Fruit fly (Drosophila melanogaster): Measurements from ENCODE around the gene CG32640.

The CG32640 gene

dm6 chrX:13214056-13214455 lies 36.3 kb downstream of the CG32640 start (continued):
- TF ChIP-seq dpn (GFP tag; optimal IDR thresholded peaks at IDR 0.05), result peak; percentile 67 to 73
- TF ChIP-seq HLH3B (GFP tag; IDR thresholded peaks at IDR 0.05), result peak; percentile 58
- TF ChIP-seq CG15601 (tag; optimal IDR thresholded peaks at IDR 0.05), result peak; percentile 33
- TF ChIP-seq CG32767 (GFP tag; IDR thresholded peaks at IDR 0.05), result peak; percentile 51
- TF ChIP-seq NC2α (GFP tag; optimal IDR thresholded peaks at IDR 0.05), result peak; percentile 19
- no peak for TF ChIP-seq sc (optimal IDR thresholded peaks at IDR 0.05)
- peak; percentile 24 for TF ChIP-seq sc (GFP tag; optimal IDR thresholded peaks at IDR 0.05)
- peak; percentile 43 for TF ChIP-seq crc (GFP tag; optimal IDR thresholded peaks at IDR 0.05)
- no peak for TF ChIP-seq Kr (GFP tag; optimal IDR thresholded peaks at IDR 0.05)
- peak; percentile 47; the same call in 1 of the 3 replicates for TF ChIP-seq B-H1 (GFP tag; IDR thresholded peaks at IDR 0.05)
- peak; percentile 49 for TF ChIP-seq slp2 (GFP tag; optimal IDR thresholded peaks at IDR 0.05)
- no peak for TF ChIP-seq CTCF (GFP tag; optimal IDR thresholded peaks at IDR 0.05)
- TF ChIP-seq nau (GFP tag; optimal IDR thresholded peaks at IDR 0.05), result peak; percentile 43
- TF ChIP-seq trem (tag; optimal IDR thresholded peaks at IDR 0.05), result no peak
- peak; percentile 45 for TF ChIP-seq CG12236 (GFP tag; optimal IDR thresholded peaks at IDR 0.05)
- peak; percentile 72 for TF ChIP-seq stc (GFP tag; IDR thresholded peaks at IDR 0.05)
- TF ChIP-seq Hr51 (GFP tag; optimal IDR thresholded peaks at IDR 0.05), result peak; percentile 28 to 72
- peak; percentile 67 to 69 for TF ChIP-seq Pdp1 (GFP tag; optimal IDR thresholded peaks at IDR 0.05)
- TF ChIP-seq CG15514 (GFP tag; optimal IDR thresholded peaks at IDR 0.05), result peak; percentile 56
- TF ChIP-seq CG11398 (GFP tag; optimal IDR thresholded peaks at IDR 0.05), result peak; percentile 33
- TF ChIP-seq lbe (GFP tag; optimal IDR thresholded peaks at IDR 0.05), result no peak
- TF ChIP-seq CG7556 (GFP tag; optimal IDR thresholded peaks at IDR 0.05), result peak; percentile 63
- TF ChIP-seq CG9609 (GFP tag; optimal IDR thresholded peaks at IDR 0.05), result peak; percentile 64
- TF ChIP-seq ERR (GFP tag; optimal IDR thresholded peaks at IDR 0.05), result peak; percentile 54
- no peak for TF ChIP-seq CG6791 (GFP tag; IDR thresholded peaks at IDR 0.05; ENCODE audit: partially characterized antibody)
- no peak for TF ChIP-seq oc (tag; optimal IDR thresholded peaks at IDR 0.05)
- peak; percentile 46 for TF ChIP-seq kay (GFP tag; optimal IDR thresholded peaks at IDR 0.05)
- peak; percentile 38 for TF ChIP-seq Six4 (GFP tag; optimal IDR thresholded peaks at IDR 0.05)
- TF ChIP-seq CG1529 (GFP tag; optimal IDR thresholded peaks at IDR 0.05), result peak; percentile 47
- TF ChIP-seq CG12071 (GFP tag; optimal IDR thresholded peaks at IDR 0.05), result peak; percentile 52
- no peak for TF ChIP-seq CG10959 (GFP tag; IDR thresholded peaks at IDR 0.05)
- TF ChIP-seq Aef1 (GFP tag; IDR thresholded peaks at IDR 0.05), result peak; percentile 55
- TF ChIP-seq CG1024 (GFP tag; IDR thresholded peaks at IDR 0.05), result peak; percentile 46; the same call in 1 of the 2 replicates
- TF ChIP-seq Jarid2 (GFP tag; optimal IDR thresholded peaks at IDR 0.05), result peak; percentile 19
- TF ChIP-seq CG1603 (tag; optimal IDR thresholded peaks at IDR 0.05), result peak; percentile 70
- peak; percentile 50 for TF ChIP-seq wdn (GFP tag; IDR thresholded peaks at IDR 0.05)
- no peak; the same call in 1 of the 2 replicates for TF ChIP-seq Ravus (GFP tag; IDR thresholded peaks at IDR 0.05)
- peak; percentile 16 for TF ChIP-seq da (GFP tag; optimal IDR thresholded peaks at IDR 0.05)
- TF ChIP-seq slbo (GFP tag; IDR thresholded peaks at IDR 0.05), result peak; percentile 76
- peak; percentile 75 for TF ChIP-seq CG30403 (GFP tag; optimal IDR thresholded peaks at IDR 0.05)
- TF ChIP-seq gsb-n (tag; optimal IDR thresholded peaks at IDR 0.05), result peak; percentile 66
- no peak for TF ChIP-seq CG9797 (GFP tag; optimal IDR thresholded peaks at IDR 0.05)
- TF ChIP-seq CG2199 (GFP tag; IDR thresholded peaks at IDR 0.05), result no peak
- TF ChIP-seq nerfin-2 (GFP tag; IDR thresholded peaks at IDR 0.05; ENCODE audit: partially characterized antibody), result no peak
- TF ChIP-seq CG13624 (GFP tag; optimal IDR thresholded peaks at IDR 0.05), result peak; percentile 56
- TF ChIP-seq fd102C (GFP tag; optimal IDR thresholded peaks at IDR 0.05), result no peak
- TF ChIP-seq CG1602 (GFP tag; optimal IDR thresholded peaks at IDR 0.05), result peak; percentile 55
- peak; percentile 59 for TF ChIP-seq lmd (GFP tag; IDR thresholded peaks at IDR 0.05)
- TF ChIP-seq CG5953 (GFP tag; IDR thresholded peaks at IDR 0.05), result peak; percentile 56
- peak; percentile 69 for TF ChIP-seq unpg (GFP tag; optimal IDR thresholded peaks at IDR 0.05)
- peak; percentile 26 for TF ChIP-seq CG10147 (GFP tag; optimal IDR thresholded peaks at IDR 0.05)
- TF ChIP-seq CG17829 (tag; optimal IDR thresholded peaks at IDR 0.05), result peak; percentile 47

All from whole organism, embryonic.